Worm (Caenorhabditis elegans) whole organism, L4/young adult: ENCODE data around the gene Y110A2AL.2.

Source experiments
- W03F9.2 ChIP-seq: fragments of 150-350 bp; optimal IDR thresholded peaks from 2 replicates; lab custom pipeline; 2014; ENCODE audit warnings: missing biosample characterization, missing genetic modification characterization
- dao-5 ChIP-seq: sonication (generic microtip); optimal IDR thresholded peaks from 2 replicates; lab custom pipeline; 2016; ENCODE audit warnings: missing genotype, missing genetic modification characterization, moderate library complexity, missing compliant biosample characterization
- him-1 ChIP-seq: sonication (generic microtip); optimal IDR thresholded peaks from 2 replicates; lab custom pipeline; 2016; ENCODE audit warnings: missing genotype, missing genetic modification reagents, missing genetic modification characterization, missing compliant biosample characterization

ce11 chrII:2919074-2919857 is 51.5 kb downstream of the Y110A2AL.2 start, which contains the start of the genes ncap-1 and Y110A2AR.1:
- TF ChIP-seq dao-5 (tag; lab: Kevin White, UChicago) = no peak
- TF ChIP-seq him-1 = no peak
- TF ChIP-seq W03F9.2 (tag; lab: Kevin White, UChicago) = peak; percentile 36
